Fruit fly (Drosophila melanogaster) whole organism, embryonic: ENCODE measurements around the gene CG17633.
A peak's percentile ranks its signal among the peaks of the same experiment; 100 is the strongest.

Experiments used
- Abd-B ChIP-seq: fragments of 200-800 bp; sonication (Bioruptor generic); optimal IDR thresholded peaks from 2 replicates; lab custom pipeline; 2018; ENCODE audit warnings: missing biosample characterization, mild to moderate bottlenecking, missing genetic modification characterization, moderate library complexity
- Blimp-1 ChIP-seq: fragments of 200-800 bp; sonication (Bioruptor generic); optimal IDR thresholded peaks from 3 replicates; lab custom pipeline; 2018; ENCODE audit warnings: missing biosample characterization, missing genetic modification characterization, mild to moderate bottlenecking, moderate library complexity, missing genetic modification reagents
- BtbVII ChIP-seq: fragments of 200-800 bp; sonication (Bioruptor generic); optimal IDR thresholded peaks from 3 replicates; lab custom pipeline; 2017; ENCODE audit warnings: missing biosample characterization, mild to moderate bottlenecking, missing genetic modification characterization
- CG10654 ChIP-seq: fragments of 200-800 bp; sonication (Bioruptor generic); optimal IDR thresholded peaks from 2 replicates; lab custom pipeline; 2016; ENCODE audit warnings: missing biosample characterization, missing genetic modification characterization
- CG10979 ChIP-seq: fragments of 200-800 bp; sonication (Bioruptor generic); optimal IDR thresholded peaks from 2 replicates; lab custom pipeline; 2018; ENCODE audit warnings: missing biosample characterization, mild to moderate bottlenecking, missing genetic modification characterization, moderate library complexity
- CG11093 ChIP-seq: fragments of 200-800 bp; sonication (Bioruptor generic); IDR thresholded peaks from 3 replicates; pipeline ENCODE4 v1.3.6; 2022; ENCODE audit warnings: missing biosample characterization, missing genetic modification characterization
- CG11456 ChIP-seq: fragments of 200-800 bp; sonication (Bioruptor generic); IDR thresholded peaks from 3 replicates; pipeline ENCODE4 v1.3.6; 2022; ENCODE audit warnings: missing biosample characterization, missing genetic modification characterization
- CG11723 ChIP-seq: fragments of 200-800 bp; sonication (Bioruptor generic); optimal IDR thresholded peaks from 2 replicates; lab custom pipeline; 2017; ENCODE audit warnings: missing biosample characterization, mild to moderate bottlenecking, missing genetic modification characterization
- CG12299 ChIP-seq: fragments of 200-800 bp; sonication (Bioruptor generic); optimal IDR thresholded peaks from 2 replicates; lab custom pipeline; 2018; ENCODE audit warnings: missing biosample characterization, mild to moderate bottlenecking, missing genetic modification characterization
- CG12744 ChIP-seq: fragments of 200-800 bp; sonication (Bioruptor generic); optimal IDR thresholded peaks from 2 replicates; lab custom pipeline; 2016; ENCODE audit warnings: missing biosample characterization, missing genetic modification characterization
- CG13123 ChIP-seq: fragments of 200-800 bp; sonication (Bioruptor generic); optimal IDR thresholded peaks from 2 replicates; lab custom pipeline; 2016; ENCODE audit warnings: missing biosample characterization, missing genetic modification characterization
- CG13296 ChIP-seq: fragments of 200-800 bp; sonication (Bioruptor generic); optimal IDR thresholded peaks from 3 replicates; lab custom pipeline; 2018; ENCODE audit warnings: missing biosample characterization, mild to moderate bottlenecking, missing genetic modification characterization
- CG1529 ChIP-seq: fragments of 200-800 bp; sonication (Bioruptor generic); optimal IDR thresholded peaks from 3 replicates; lab custom pipeline; 2018; ENCODE audit warnings: missing biosample characterization, missing genetic modification characterization
- CG1603 ChIP-seq: fragments of 200-800 bp; sonication (Bioruptor generic); optimal IDR thresholded peaks from 2 replicates; lab custom pipeline; 2019; ENCODE audit warnings: missing biosample characterization, mild to moderate bottlenecking, missing genetic modification characterization, moderate library complexity
- CG16779 ChIP-seq: fragments of 200-800 bp; sonication (Bioruptor generic); IDR thresholded peaks from 2 replicates; pipeline ENCODE4 v1.3.6; 2022; ENCODE audit warnings: missing biosample characterization, missing genetic modification characterization
- CG17186 ChIP-seq: fragments of 200-800 bp; sonication (Bioruptor generic); optimal IDR thresholded peaks from 3 replicates; lab custom pipeline; 2017; ENCODE audit warnings: missing biosample characterization, missing genetic modification reagents, missing genetic modification characterization
- CG1792 ChIP-seq: fragments of 200-800 bp; sonication (Bioruptor generic); optimal IDR thresholded peaks from 2 replicates; lab custom pipeline; 2016; ENCODE audit warnings: missing biosample characterization, missing genetic modification characterization
- CG2129 ChIP-seq: fragments of 200-800 bp; sonication (Bioruptor generic); IDR thresholded peaks from 2 replicates; pipeline ENCODE4 v1.3.6; 2022; ENCODE audit warnings: missing biosample characterization, missing genetic modification characterization; ENCODE audit not compliant: partially characterized antibody
- CG2199 ChIP-seq: fragments of 200-800 bp; sonication (Bioruptor generic); IDR thresholded peaks from 3 replicates; pipeline ENCODE4 v1.3.6; 2022; ENCODE audit warnings: missing biosample characterization, missing genetic modification characterization
- CG30020 ChIP-seq: fragments of 200-800 bp; optimal IDR thresholded peaks from 2 replicates; lab custom pipeline; 2019; ENCODE audit warnings: missing biosample characterization, mild to moderate bottlenecking, missing genetic modification characterization, moderate library complexity
- CG31224 ChIP-seq: fragments of 200-800 bp; sonication (Bioruptor generic); IDR thresholded peaks from 2 replicates; pipeline ENCODE4 v1.3.6; 2022; ENCODE audit warnings: missing biosample characterization, missing genetic modification characterization
- CG3163 ChIP-seq: fragments of 200-800 bp; sonication (Bioruptor generic); optimal IDR thresholded peaks from 3 replicates; lab custom pipeline; 2016; ENCODE audit warnings: missing biosample characterization, missing genetic modification characterization
- CG3281 ChIP-seq: fragments of 200-800 bp; sonication (Bioruptor generic); optimal IDR thresholded peaks from 3 replicates; lab custom pipeline; 2017; ENCODE audit warnings: missing biosample characterization, mild to moderate bottlenecking, missing genetic modification characterization
- CG4617 ChIP-seq: fragments of 200-800 bp; sonication (Bioruptor generic); optimal IDR thresholded peaks from 3 replicates; lab custom pipeline; 2016; ENCODE audit warnings: missing biosample characterization, missing genetic modification characterization, borderline replicate concordance
- CG5180 ChIP-seq: fragments of 200-800 bp; sonication (Bioruptor generic); optimal IDR thresholded peaks from 3 replicates; lab custom pipeline; 2017; ENCODE audit warnings: missing biosample characterization, missing genetic modification characterization, mild to moderate bottlenecking, moderate library complexity, missing genetic modification reagents
- CG6689 ChIP-seq: fragments of 200-800 bp; sonication (Bioruptor generic); IDR thresholded peaks from 2 replicates; pipeline ENCODE4 v1.3.6; 2022; ENCODE audit warnings: missing biosample characterization, missing genetic modification characterization
- CG7271 ChIP-seq: fragments of 200-800 bp; sonication (Bioruptor generic); optimal IDR thresholded peaks from 2 replicates; lab custom pipeline; 2018; ENCODE audit warnings: missing biosample characterization, mild to moderate bottlenecking, missing genetic modification characterization, moderate library complexity
- CG7372 ChIP-seq: fragments of 200-800 bp; sonication (Bioruptor generic); IDR thresholded peaks from 2 replicates; pipeline ENCODE4 v1.3.6; 2022; ENCODE audit warnings: missing biosample characterization, missing genetic modification characterization
- CG9215 ChIP-seq: fragments of 200-800 bp; sonication (Bioruptor generic); IDR thresholded peaks from 2 replicates; pipeline ENCODE4 v1.3.6; 2022; ENCODE audit warnings: missing biosample characterization, missing genetic modification characterization
- CG9797 ChIP-seq: fragments of 200-800 bp; sonication (Bioruptor generic); optimal IDR thresholded peaks from 3 replicates; lab custom pipeline; 2018; ENCODE audit warnings: missing biosample characterization, mild to moderate bottlenecking, missing genetic modification characterization
- Doc2 ChIP-seq: fragments of 200-800 bp; sonication (Bioruptor generic); IDR thresholded peaks from 2 replicates; pipeline ENCODE4 v1.3.6; 2022; ENCODE audit warnings: missing biosample characterization, missing genetic modification characterization
- ERR ChIP-seq: fragments of 200-800 bp; sonication (Bioruptor generic); optimal IDR thresholded peaks from 2 replicates; lab custom pipeline; 2016; ENCODE audit warnings: missing biosample characterization, missing genetic modification characterization
- Hr3 ChIP-seq: fragments of 200-800 bp; sonication (Bioruptor generic); optimal IDR thresholded peaks from 3 replicates; lab custom pipeline; 2016; ENCODE audit warnings: missing biosample characterization, missing genetic modification characterization
- Lpt ChIP-seq: fragments of >200 bp; optimal IDR thresholded peaks from 2 replicates; lab custom pipeline; 2018; ENCODE audit warnings: missing biosample characterization, missing genetic modification characterization
- NfI ChIP-seq: fragments of 200-800 bp; sonication (Bioruptor generic); optimal IDR thresholded peaks from 3 replicates; lab custom pipeline; 2018; ENCODE audit warnings: missing biosample characterization, mild to moderate bottlenecking, missing genetic modification characterization, moderate library complexity
- Oaz ChIP-seq: fragments of 200-800 bp; sonication (Bioruptor generic); IDR thresholded peaks from 2 replicates; pipeline ENCODE4 v1.3.6; 2022; ENCODE audit warnings: missing biosample characterization, missing genetic modification characterization
- ase ChIP-seq: fragments of 200-800 bp; sonication (Bioruptor generic); IDR thresholded peaks from 3 replicates; pipeline ENCODE4 v1.3.6; 2022; ENCODE audit warnings: missing biosample characterization, missing genetic modification characterization
- ato ChIP-seq: fragments of 200-800 bp; sonication (Bioruptor generic); IDR thresholded peaks from 2 replicates; pipeline ENCODE4 v1.3.6; 2022; ENCODE audit warnings: missing biosample characterization, missing genetic modification characterization; ENCODE audit not compliant: partially characterized antibody
- bigmax ChIP-seq: fragments of 200-800 bp; sonication (Bioruptor generic); optimal IDR thresholded peaks from 2 replicates; lab custom pipeline; 2018; ENCODE audit warnings: missing biosample characterization, mild to moderate bottlenecking, missing genetic modification characterization
- en ChIP-seq: fragments of 200-800 bp; sonication (Bioruptor generic); optimal IDR thresholded peaks from 2 replicates; lab custom pipeline; 2016; ENCODE audit warnings: missing biosample characterization, missing genetic modification characterization
- fru ChIP-seq: fragments of >200 bp; optimal IDR thresholded peaks from 2 replicates; lab custom pipeline; 2017
- gcm2 ChIP-seq: fragments of 200-800 bp; sonication (Bioruptor generic); optimal IDR thresholded peaks from 2 replicates; lab custom pipeline; 2016; ENCODE audit warnings: missing biosample characterization, missing genetic modification characterization
- gem ChIP-seq: fragments of 200-800 bp; sonication (Bioruptor generic); optimal IDR thresholded peaks from 2 replicates; lab custom pipeline; 2019; ENCODE audit warnings: missing biosample characterization, mild to moderate bottlenecking, missing genetic modification characterization, moderate library complexity
- grau ChIP-seq: fragments of 200-800 bp; optimal IDR thresholded peaks from 3 replicates; lab custom pipeline; 2019; ENCODE audit warnings: missing biosample characterization, mild to moderate bottlenecking, missing genetic modification characterization, moderate library complexity
- jumu ChIP-seq: fragments of 200-800 bp; sonication (Bioruptor generic); optimal IDR thresholded peaks from 3 replicates; lab custom pipeline; 2016; ENCODE audit warnings: missing biosample characterization, missing genetic modification characterization
- klu ChIP-seq: fragments of 200-800 bp; sonication (Bioruptor generic); IDR thresholded peaks from 2 replicates; pipeline ENCODE4 v1.3.6; 2022; ENCODE audit warnings: missing biosample characterization, missing genetic modification characterization
- nerfin-1 ChIP-seq: fragments of 200-800 bp; sonication (Bioruptor generic); optimal IDR thresholded peaks from 3 replicates; lab custom pipeline; 2019; ENCODE audit warnings: missing biosample characterization, mild to moderate bottlenecking, missing genetic modification characterization, moderate library complexity
- sim ChIP-seq: fragments of 200-800 bp; sonication (Bioruptor generic); IDR thresholded peaks from 2 replicates; pipeline ENCODE4 v1.3.6; 2022; ENCODE audit warnings: missing biosample characterization, missing genetic modification characterization
- tna ChIP-seq: fragments of 200-800 bp; sonication (Bioruptor generic); IDR thresholded peaks from 2 replicates; pipeline ENCODE4 v1.3.6; 2022; ENCODE audit warnings: missing biosample characterization, missing genetic modification characterization; ENCODE audit not compliant: partially characterized antibody
- trem ChIP-seq: fragments of 200-800 bp; optimal IDR thresholded peaks from 3 replicates; lab custom pipeline; 2019; ENCODE audit warnings: missing biosample characterization, mild to moderate bottlenecking, missing genetic modification characterization, moderate library complexity
- trh ChIP-seq: fragments of 200-800 bp; sonication (Bioruptor generic); optimal IDR thresholded peaks from 2 replicates; lab custom pipeline; 2016; ENCODE audit warnings: missing biosample characterization, missing genetic modification characterization
- z ChIP-seq: fragments of 200-800 bp; sonication (Bioruptor generic); IDR thresholded peaks from 3 replicates; pipeline ENCODE4 v1.3.6; 2022; ENCODE audit warnings: missing biosample characterization, missing genetic modification characterization

Gene CG17633

dm6 chr2L:9758856-9759255 lies 10.0 kb upstream of the CG17633 start (continued):
- TF ChIP-seq CG30020 (tag; lab: Kevin White, UChicago) (peak; percentile 43), tna (peak; percentile 86), CG7372 (GFP tag; lab: Robert Waterston, UW) (no peak), ato (GFP tag; lab: Robert Waterston, UW) (peak; percentile 89), nerfin-1 (tag; lab: Kevin White, UChicago) (peak; percentile 24), CG1792 (no peak), CG13123 (GFP tag; lab: Kevin White, UChicago) (no peak), Doc2 (GFP tag; lab: Robert Waterston, UW) (no peak), CG7271 (tag; lab: Kevin White, UChicago) (no peak), CG9797 (GFP tag; lab: Kevin White, UChicago) (no peak), BtbVII (no peak), CG3163 (GFP tag; lab: Kevin White, UChicago) (peak; percentile 27), z (GFP tag; lab: Robert Waterston, UW) (no peak), Abd-B (GFP tag; lab: Kevin White, UChicago) (peak; percentile 64), CG4617 (GFP tag; lab: Kevin White, UChicago) (no peak), gem (peak; percentile 62), CG16779 (GFP tag; lab: Robert Waterston, UW) (no peak), bigmax (GFP tag; lab: Kevin White, UChicago) (no peak), CG12299 (tag; lab: Kevin White, UChicago) (no peak), jumu (GFP tag; lab: Kevin White, UChicago) (peak; percentile 48), ERR (peak; percentile 13), NfI (peak; percentile 67), en (GFP tag; lab: Kevin White, UChicago) (no peak), trh (no peak), CG11456 (peak; percentile 90), grau (tag; lab: Kevin White, UChicago) (peak; percentile 58), CG31224 (GFP tag; lab: Robert Waterston, UW) (peak; percentile 51), CG2199 (GFP tag; lab: Robert Waterston, UW) (peak; percentile 82; the same call in 1 of the 3 replicates), gcm2 (no peak), Hr3 (GFP tag; lab: Kevin White, UChicago) (peak; percentile 42), CG10654 (GFP tag; lab: Kevin White, UChicago) (peak; percentile 17), CG10979 (tag; lab: Kevin White, UChicago) (peak; percentile 39), CG1529 (no peak), CG9215 (GFP tag; lab: Robert Waterston, UW) (peak; percentile 57; the same call in 1 of the 2 replicates), CG6689 (GFP tag; lab: Robert Waterston, UW) (peak; percentile 32; the same call in 1 of the 2 replicates), Blimp-1 (GFP tag; lab: Kevin White, UChicago) (no peak), CG11723 (GFP tag; lab: Kevin White, UChicago) (no peak), CG5180 (GFP tag; lab: Kevin White, UChicago) (peak; percentile 70), sim (GFP tag; lab: Robert Waterston, UW) (no peak), CG3281 (GFP tag; lab: Kevin White, UChicago) (peak; percentile 48), CG12744 (no peak), CG11093 (GFP tag; lab: Robert Waterston, UW) (no peak), ase (GFP tag; lab: Robert Waterston, UW) (peak; percentile 64; the same call in 2 of the 3 replicates), fru (lab: Kevin White, UChicago) (peak; percentile 21), CG2129 (GFP tag; lab: Robert Waterston, UW) (peak; percentile 87), klu (GFP tag; lab: Robert Waterston, UW) (no peak; the same call in 1 of the 2 replicates), Lpt (GFP tag; lab: Kevin White, UChicago) (no peak), CG13296 (GFP tag; lab: Kevin White, UChicago) (no peak), Oaz (GFP tag; lab: Robert Waterston, UW) (no peak), CG17186 (GFP tag; lab: Kevin White, UChicago) (peak; percentile 51), CG1603 (tag; lab: Kevin White, UChicago) (peak; percentile 76), trem (peak; percentile 55)
